Fruit fly (Drosophila melanogaster): ENCODE data around the gene dia.
A peak's percentile ranks its signal among the peaks of the same experiment; 100 is the strongest.

dia gene

dm6 chr2L:20757808-20758187 lies at the start of gene dia, which contains the start of gene Rhau:
Gene dia, plus strand, starts transcription at chr2L:20758144.
Gene Rhau, minus strand, starts transcription at chr2L:20757985.
- TF ChIP-seq EcR (GFP tag; optimal IDR thresholded peaks at IDR 0.05) = no peak
- TF ChIP-seq psq (optimal IDR thresholded peaks at IDR 0.05) = no peak
- no peak for TF ChIP-seq CG8478 (optimal IDR thresholded peaks at IDR 0.05)
- no peak for TF ChIP-seq Dll (optimal IDR thresholded peaks at IDR 0.05)
- no peak for TF ChIP-seq usp (GFP tag; optimal IDR thresholded peaks at IDR 0.05)
- no peak for TF ChIP-seq pan (optimal IDR thresholded peaks at IDR 0.05)

DNA sequence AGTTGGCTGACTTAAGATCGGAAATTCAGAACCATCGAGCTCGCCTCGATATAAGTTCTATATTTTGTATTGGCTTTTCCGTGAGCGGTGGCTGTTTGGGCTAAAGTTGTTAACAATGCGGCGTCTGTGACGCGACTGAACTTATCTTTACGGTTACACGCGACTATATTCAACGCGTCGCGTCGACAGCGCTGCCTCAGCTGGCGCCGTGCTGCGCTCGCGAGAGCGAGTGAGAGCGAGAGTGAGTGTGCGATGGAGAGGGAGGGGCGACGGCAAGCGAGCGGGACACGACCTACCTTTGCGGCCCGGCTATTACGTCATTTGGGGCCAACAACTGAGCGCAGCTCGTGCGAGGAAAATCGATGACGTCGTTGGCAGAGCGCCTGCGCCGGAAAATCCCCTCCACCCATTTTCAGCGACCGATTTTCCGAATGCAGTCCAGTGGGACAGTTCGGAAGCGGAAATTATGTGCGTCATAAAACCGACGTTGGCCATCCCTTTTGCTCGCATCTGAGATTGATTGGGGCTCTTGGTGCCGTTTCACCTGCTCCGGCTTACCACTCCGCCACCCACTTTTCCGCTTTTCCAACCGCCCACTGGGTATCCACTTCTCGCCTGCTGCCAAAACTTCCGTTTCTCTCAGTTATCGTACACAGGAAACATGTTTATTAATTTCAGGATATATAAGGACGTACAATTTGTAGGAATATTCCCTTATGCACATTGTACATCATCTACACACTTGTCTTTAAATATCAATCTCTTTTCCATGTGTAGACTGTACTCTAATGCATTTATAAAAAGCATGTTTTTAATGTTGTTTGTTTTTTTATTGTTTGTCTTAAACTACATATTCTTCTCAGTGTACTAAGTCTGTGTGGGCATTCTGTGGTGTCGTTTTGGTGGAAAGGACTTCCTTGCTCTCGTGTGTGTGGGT lies 43.2 kb upstream of the dia start, which contains the start of gene Hr38:
TSS of gene Hr38 (minus strand) at position 121 of the 937 bp plus-strand sequence.
- TF ChIP-seq Dll (optimal IDR thresholded peaks at IDR 0.05) = peak; percentile 85
- TF ChIP-seq psq (optimal IDR thresholded peaks at IDR 0.05) = no peak

DNA sequence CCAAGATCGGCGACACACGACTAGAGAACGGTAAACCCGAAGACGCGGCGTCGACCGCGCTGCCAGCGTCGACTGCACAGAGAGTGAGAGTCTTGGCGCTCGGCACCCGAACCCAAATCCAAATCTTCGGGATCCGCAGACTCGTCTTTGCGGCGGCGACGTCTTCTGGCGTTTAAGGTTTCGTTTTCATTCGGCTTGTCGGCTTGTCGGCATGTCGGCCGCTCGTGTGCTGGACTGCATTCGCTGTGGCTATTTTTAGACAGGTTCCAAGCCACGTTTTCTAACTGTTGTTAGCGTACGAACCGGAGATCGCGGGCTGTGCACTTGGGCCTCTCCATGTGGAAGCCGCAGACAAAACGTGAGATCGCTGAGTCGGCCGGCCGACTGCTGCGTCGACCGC lies 41.9 kb upstream of the dia start:
- TF ChIP-seq pan (optimal IDR thresholded peaks at IDR 0.05) (no peak), psq (optimal IDR thresholded peaks at IDR 0.05) (no peak), CG8478 (optimal IDR thresholded peaks at IDR 0.05) (no peak), usp (GFP tag; optimal IDR thresholded peaks at IDR 0.05) (no peak), Dll (optimal IDR thresholded peaks at IDR 0.05) (no peak), EcR (GFP tag; optimal IDR thresholded peaks at IDR 0.05) (no peak)

dm6 chr2L:20716712-20717111 lies 41.2 kb upstream of the dia start:
- TF ChIP-seq Dll (optimal IDR thresholded peaks at IDR 0.05) (no peak), psq (optimal IDR thresholded peaks at IDR 0.05) (no peak), pan (optimal IDR thresholded peaks at IDR 0.05) (no peak), CG8478 (optimal IDR thresholded peaks at IDR 0.05) (no peak), EcR (GFP tag; optimal IDR thresholded peaks at IDR 0.05) (no peak), usp (GFP tag; optimal IDR thresholded peaks at IDR 0.05) (no peak)

DNA sequence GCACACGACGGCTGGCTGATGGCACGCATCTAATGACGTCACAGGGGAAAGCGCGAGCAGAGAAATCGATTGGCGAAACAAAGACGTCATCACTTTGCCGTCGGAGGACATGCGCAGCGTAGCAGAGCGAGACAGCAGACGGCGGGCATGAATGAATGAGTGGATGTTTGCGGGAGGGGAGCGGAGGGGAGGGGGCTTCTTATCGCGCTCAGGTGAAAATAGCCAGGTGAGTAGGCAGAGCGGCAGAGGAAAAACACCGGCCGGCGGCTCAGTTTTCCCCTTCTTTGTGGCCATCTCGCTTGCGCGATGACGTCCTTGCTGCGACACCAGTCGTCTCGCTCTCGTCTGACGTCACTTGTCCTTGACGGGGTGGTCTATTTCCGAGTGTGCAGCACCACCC lies 37.9 kb upstream of the dia start:
- TF ChIP-seq pan (optimal IDR thresholded peaks at IDR 0.05) (no peak), Dll (optimal IDR thresholded peaks at IDR 0.05) (no peak), psq (optimal IDR thresholded peaks at IDR 0.05) (no peak), EcR (GFP tag; optimal IDR thresholded peaks at IDR 0.05) (no peak), CG8478 (optimal IDR thresholded peaks at IDR 0.05) (no peak), usp (GFP tag; optimal IDR thresholded peaks at IDR 0.05) (no peak)

DNA sequence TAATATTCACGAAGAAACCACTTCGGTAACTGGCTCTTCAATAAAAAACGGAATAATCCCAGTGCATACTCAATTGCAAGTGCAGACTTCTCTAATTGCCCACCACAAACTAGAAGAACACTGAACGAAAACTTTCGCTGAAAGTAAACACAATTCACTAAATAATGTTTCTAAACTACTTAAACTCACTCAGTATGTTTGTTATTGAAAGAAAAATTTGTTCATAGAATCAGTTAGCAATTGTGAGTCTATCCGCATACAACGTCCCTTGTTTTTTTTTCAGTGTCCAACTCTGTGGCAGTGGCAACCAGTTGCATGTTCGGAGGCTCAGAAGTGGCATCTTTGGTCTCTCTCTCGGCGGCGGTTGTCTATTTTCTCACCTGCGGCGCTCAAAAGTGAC lies 36.5 kb upstream of the dia start:
- TF ChIP-seq pan (optimal IDR thresholded peaks at IDR 0.05) (no peak), CG8478 (optimal IDR thresholded peaks at IDR 0.05) (no peak), psq (optimal IDR thresholded peaks at IDR 0.05) (no peak), EcR (GFP tag; optimal IDR thresholded peaks at IDR 0.05) (no peak), usp (GFP tag; optimal IDR thresholded peaks at IDR 0.05) (no peak), Dll (optimal IDR thresholded peaks at IDR 0.05) (no peak)

DNA sequence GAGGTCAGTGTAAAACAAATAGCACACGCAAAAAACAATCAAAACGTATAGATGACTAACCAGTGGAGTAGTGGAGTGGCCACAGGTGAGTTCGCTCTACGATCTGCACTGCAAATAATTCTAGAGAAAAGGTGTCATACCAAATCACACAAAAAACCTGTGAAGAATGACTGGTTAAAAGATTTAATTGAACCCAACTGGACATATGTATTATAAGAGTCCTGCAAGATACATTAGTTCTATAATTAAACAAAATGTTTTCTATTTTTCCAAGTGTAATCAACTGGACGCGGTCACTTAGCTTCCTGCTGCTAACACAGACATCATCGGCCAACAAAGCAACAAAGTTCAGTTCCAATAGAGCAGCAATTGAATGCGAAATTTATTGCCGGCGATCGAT lies 33.9 kb upstream of the dia start:
- TF ChIP-seq EcR (GFP tag; optimal IDR thresholded peaks at IDR 0.05) (no peak), Dll (optimal IDR thresholded peaks at IDR 0.05) (no peak), usp (GFP tag; optimal IDR thresholded peaks at IDR 0.05) (no peak), pan (optimal IDR thresholded peaks at IDR 0.05) (no peak), CG8478 (optimal IDR thresholded peaks at IDR 0.05) (no peak), psq (optimal IDR thresholded peaks at IDR 0.05) (no peak)

- TF ChIP-seq Dll (optimal IDR thresholded peaks at IDR 0.05) (no peak), psq (optimal IDR thresholded peaks at IDR 0.05) (no peak), EcR (GFP tag; optimal IDR thresholded peaks at IDR 0.05) (no peak), CG8478 (optimal IDR thresholded peaks at IDR 0.05) (no peak), usp (GFP tag; optimal IDR thresholded peaks at IDR 0.05) (no peak), pan (optimal IDR thresholded peaks at IDR 0.05) (no peak)
Observed at dm6 chr2L:20726451-20726850, 31.5 kb upstream of the dia start, which contains the start of gene CG9316. Gene CG9316, minus strand, starts transcription at chr2L:20726551.

DNA sequence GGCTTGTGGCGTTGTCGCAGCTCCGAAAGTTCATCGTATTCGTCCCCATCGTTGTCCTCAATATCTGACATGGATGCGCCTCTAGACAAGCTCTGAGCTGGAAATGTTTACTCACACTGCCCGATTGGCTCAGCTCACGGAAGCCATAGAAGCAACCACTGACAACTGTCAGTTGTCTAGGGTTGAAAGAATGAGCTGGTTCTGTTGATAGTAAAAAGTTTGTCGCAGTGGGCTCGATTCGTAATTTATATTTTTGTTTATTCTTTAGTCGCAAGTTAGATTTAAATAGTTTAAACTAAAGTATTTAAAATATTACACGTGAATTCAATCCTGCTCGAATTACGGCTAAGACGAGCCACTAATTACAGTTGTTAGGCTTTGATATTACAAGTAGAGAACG lies 27.8 kb upstream of the dia start, which contains the start of gene CarT:
TSS of gene CarT (minus strand) at position 101 of the 400 bp plus-strand sequence.
- no peak for TF ChIP-seq psq (optimal IDR thresholded peaks at IDR 0.05)
- no peak for TF ChIP-seq CG8478 (optimal IDR thresholded peaks at IDR 0.05)
- TF ChIP-seq usp (GFP tag; optimal IDR thresholded peaks at IDR 0.05) = no peak
- no peak for TF ChIP-seq Dll (optimal IDR thresholded peaks at IDR 0.05)
- no peak for TF ChIP-seq EcR (GFP tag; optimal IDR thresholded peaks at IDR 0.05)
- no peak for TF ChIP-seq pan (optimal IDR thresholded peaks at IDR 0.05)

dm6 chr2L:20733025-20733424 lies 24.9 kb upstream of the dia start:
- TF ChIP-seq CG8478 (optimal IDR thresholded peaks at IDR 0.05) (no peak), pan (optimal IDR thresholded peaks at IDR 0.05) (no peak), EcR (GFP tag; optimal IDR thresholded peaks at IDR 0.05) (no peak), Dll (optimal IDR thresholded peaks at IDR 0.05) (no peak), psq (optimal IDR thresholded peaks at IDR 0.05) (no peak)

DNA sequence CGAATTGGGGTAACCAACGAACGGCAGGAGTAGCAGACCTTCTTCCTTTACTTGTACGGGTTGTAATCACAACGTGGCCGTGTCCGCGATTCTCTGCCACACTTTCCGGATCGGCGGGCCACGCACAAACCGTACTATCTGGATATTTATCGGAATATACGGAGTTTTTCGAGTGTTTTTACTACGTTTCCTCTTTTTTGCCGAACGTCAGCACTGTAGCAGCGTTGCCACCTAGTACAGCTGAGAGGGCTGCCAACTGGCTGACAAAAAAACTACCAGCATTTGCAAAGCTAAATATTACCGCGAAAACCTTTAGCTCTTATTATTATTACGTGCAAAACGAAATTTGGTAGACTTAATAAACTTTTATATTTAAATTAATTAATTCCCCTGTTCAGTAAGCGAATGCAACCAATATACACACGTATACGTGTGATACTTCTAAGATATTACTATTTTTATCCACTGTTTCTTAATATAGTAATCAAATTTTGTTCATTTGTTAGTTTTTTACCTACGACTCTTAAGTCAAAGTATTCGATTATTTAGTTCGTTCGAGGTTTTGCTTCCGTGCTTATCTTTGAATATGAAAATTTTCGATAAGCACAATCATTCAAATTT lies 23.8 kb upstream of the dia start, which contains the start of gene TM9SF2:
TSS of gene TM9SF2 (minus strand) at position 244 of the 621 bp plus-strand sequence.
- TF ChIP-seq psq (optimal IDR thresholded peaks at IDR 0.05) = no peak

dm6 chr2L:20734687-20735088 lies 23.3 kb upstream of the dia start:
- no peak for TF ChIP-seq EcR (GFP tag; optimal IDR thresholded peaks at IDR 0.05)
- TF ChIP-seq CG8478 (optimal IDR thresholded peaks at IDR 0.05) = no peak
- TF ChIP-seq Dll (optimal IDR thresholded peaks at IDR 0.05) = no peak
- no peak for TF ChIP-seq psq (optimal IDR thresholded peaks at IDR 0.05)
- no peak for TF ChIP-seq pan (optimal IDR thresholded peaks at IDR 0.05)
- no peak for TF ChIP-seq usp (GFP tag; optimal IDR thresholded peaks at IDR 0.05)

Data from whole organism.